Worm (Caenorhabditis elegans) whole organism, late embryonic: ENCODE measurements around the gene C29G2.6.

Experiments used
- C38D4.7 ChIP-seq: fragments of 200-800 bp; sonication (Bioruptor generic); optimal IDR thresholded peaks from 2 replicates; lab custom pipeline; 2018; ENCODE audit warnings: mild to moderate bottlenecking, missing genetic modification characterization, moderate library complexity, missing compliant biosample characterization
- K02D7.2 ChIP-seq: sonication (generic microtip); optimal IDR thresholded peaks from 2 replicates; lab custom pipeline; 2017; ENCODE audit warnings: mild to moderate bottlenecking, missing genetic modification characterization, missing compliant biosample characterization
- K09A11.1 ChIP-seq: sonication (generic microtip); optimal IDR thresholded peaks from 2 replicates; lab custom pipeline; 2017; ENCODE audit warnings: antibody characterized with exemption, mild to moderate bottlenecking, missing genetic modification characterization, missing compliant biosample characterization; ENCODE audit not compliant: insufficient read depth
- ama-1 ChIP-seq: fragments of 150-350 bp; optimal IDR thresholded peaks from 2 replicates; lab custom pipeline; 2014
- ceh-18 ChIP-seq: sonication (generic microtip); optimal IDR thresholded peaks from 2 replicates; lab custom pipeline; 2016; ENCODE audit warnings: missing genetic modification characterization, missing compliant biosample characterization
- ceh-24 ChIP-seq: sonication (generic microtip); optimal IDR thresholded peaks from 2 replicates; lab custom pipeline; 2016; ENCODE audit warnings: mild to moderate bottlenecking, missing genetic modification characterization, missing compliant biosample characterization
- ceh-30 ChIP-seq: fragments of 150-350 bp; optimal IDR thresholded peaks from 2 replicates; lab custom pipeline; 2014; ENCODE audit warnings: missing biosample characterization, missing genetic modification characterization
- ceh-31 ChIP-seq: sonication (generic microtip); optimal IDR thresholded peaks from 2 replicates; lab custom pipeline; 2016; ENCODE audit warnings: missing genetic modification characterization, missing compliant biosample characterization
- ceh-9 ChIP-seq: sonication (generic microtip); optimal IDR thresholded peaks from 2 replicates; lab custom pipeline; 2016; ENCODE audit warnings: mild to moderate bottlenecking, missing genetic modification characterization, inconsistent platforms, missing compliant biosample characterization
- dmd-4 ChIP-seq: sonication (generic microtip); optimal IDR thresholded peaks from 2 replicates; lab custom pipeline; 2016; ENCODE audit warnings: borderline replicate concordance, missing genetic modification characterization, missing compliant biosample characterization
- elt-2 ChIP-seq: sonication (generic microtip); optimal IDR thresholded peaks from 2 replicates; lab custom pipeline; 2016; ENCODE audit warnings: missing genetic modification reagents, missing genetic modification characterization, missing compliant biosample characterization
- ets-4 ChIP-seq: sonication (generic microtip); optimal IDR thresholded peaks from 2 replicates; lab custom pipeline; 2016; ENCODE audit warnings: missing genetic modification characterization, missing compliant biosample characterization
- fax-1 ChIP-seq: sonication (generic microtip); optimal IDR thresholded peaks from 2 replicates; lab custom pipeline; 2016; ENCODE audit warnings: missing genotype, missing genetic modification characterization, missing compliant biosample characterization
- fkh-10 ChIP-seq: fragments of 150-350 bp; optimal IDR thresholded peaks from 2 replicates; lab custom pipeline; 2014; ENCODE audit warnings: missing biosample characterization, missing genetic modification reagents, missing genetic modification characterization
- fkh-6 ChIP-seq: sonication (generic microtip); optimal IDR thresholded peaks from 2 replicates; lab custom pipeline; 2016; ENCODE audit warnings: missing genetic modification characterization, missing compliant biosample characterization
- hlh-15 ChIP-seq: sonication (generic microtip); optimal IDR thresholded peaks from 2 replicates; lab custom pipeline; 2016; ENCODE audit warnings: missing genetic modification characterization, missing compliant biosample characterization
- hlh-30 ChIP-seq: sonication (generic microtip); optimal IDR thresholded peaks from 2 replicates; lab custom pipeline; 2017; ENCODE audit warnings: antibody characterized with exemption, missing genetic modification characterization, missing compliant biosample characterization; ENCODE audit not compliant: insufficient read depth
- hlh-8 ChIP-seq: sonication (generic microtip); optimal IDR thresholded peaks from 2 replicates; lab custom pipeline; 2016; ENCODE audit warnings: missing genotype, missing genetic modification characterization, missing compliant biosample characterization
- lim-6 ChIP-seq: sonication (generic microtip); optimal IDR thresholded peaks from 2 replicates; lab custom pipeline; 2016; ENCODE audit warnings: missing genetic modification characterization, missing compliant biosample characterization
- mec-3 ChIP-seq: sonication (generic microtip); optimal IDR thresholded peaks from 2 replicates; lab custom pipeline; 2016; ENCODE audit warnings: borderline replicate concordance, missing genetic modification characterization, missing compliant biosample characterization
- nhr-11 ChIP-seq: fragments of 150-350 bp; optimal IDR thresholded peaks from 2 replicates; lab custom pipeline; 2014; ENCODE audit warnings: missing biosample characterization, missing genetic modification characterization
- npax-4 ChIP-seq: sonication (generic microtip); optimal IDR thresholded peaks from 2 replicates; lab custom pipeline; 2016; ENCODE audit warnings: missing genetic modification characterization, missing compliant biosample characterization
- pat-9 ChIP-seq: fragments of 200-800 bp; sonication (Bioruptor generic); optimal IDR thresholded peaks from 2 replicates; lab custom pipeline; 2018; ENCODE audit warnings: mild to moderate bottlenecking, missing genetic modification characterization, moderate library complexity, missing compliant biosample characterization
- pax-1 ChIP-seq: fragments of 150-350 bp; optimal IDR thresholded peaks from 2 replicates; lab custom pipeline; 2014; ENCODE audit warnings: missing biosample characterization, missing genetic modification characterization
- pha-2 ChIP-seq: sonication (generic microtip); optimal IDR thresholded peaks from 2 replicates; lab custom pipeline; 2017; ENCODE audit warnings: mild to moderate bottlenecking, missing genetic modification characterization, missing compliant biosample characterization
- ref-2 ChIP-seq: sonication (generic microtip); optimal IDR thresholded peaks from 2 replicates; lab custom pipeline; 2016; ENCODE audit warnings: missing genetic modification characterization, missing compliant biosample characterization
- sdc-2 ChIP-seq: sonication (generic microtip); optimal IDR thresholded peaks from 2 replicates; lab custom pipeline; 2016; ENCODE audit warnings: missing genotype, missing genetic modification characterization, missing compliant biosample characterization
- sox-2 ChIP-seq: fragments of 200-800 bp; sonication (Bioruptor generic); IDR thresholded peaks from 2 replicates; pipeline ENCODE4 v1.3.6; 2022; ENCODE audit warnings: missing genetic modification reagents, missing genetic modification characterization, missing compliant biosample characterization
- sox-4 ChIP-seq: sonication (generic microtip); optimal IDR thresholded peaks from 2 replicates; lab custom pipeline; 2017; ENCODE audit warnings: mild to moderate bottlenecking, missing genetic modification characterization, inconsistent platforms, missing compliant biosample characterization
- syd-9 ChIP-seq: sonication (generic microtip); optimal IDR thresholded peaks from 2 replicates; lab custom pipeline; 2016; ENCODE audit warnings: mild to moderate bottlenecking, missing genetic modification characterization, moderate library complexity, missing compliant biosample characterization
- tbx-2 ChIP-seq: sonication (generic microtip); optimal IDR thresholded peaks from 2 replicates; lab custom pipeline; 2016; ENCODE audit warnings: missing genetic modification characterization, missing compliant biosample characterization
- ttx-3 ChIP-seq: sonication (generic microtip); optimal IDR thresholded peaks from 2 replicates; lab custom pipeline; 2016; ENCODE audit warnings: missing genetic modification reagents, missing genetic modification characterization, missing compliant biosample characterization
- unc-3 ChIP-seq, 2 experiments: fragments of 200-800 bp in 1 of 2; sonication (Bioruptor generic) in 1 of 2; sonication (generic microtip) in 1 of 2; conservative IDR thresholded peaks in 1 of 2; optimal IDR thresholded peaks in 1 of 2; 2 replicates each; pipeline versions ENCODE4 v1.3.6 to Lab custom; 2016 to 2022; ENCODE audit warnings: missing compliant biosample characterization in 2 of 2, missing genetic modification characterization in 2 of 2, missing genetic modification reagents in 1 of 2
- unc-42 ChIP-seq: sonication (generic microtip); optimal IDR thresholded peaks from 2 replicates; lab custom pipeline; 2016; ENCODE audit warnings: missing genotype, missing genetic modification characterization, missing compliant biosample characterization
- unc-55 ChIP-seq: sonication (generic microtip); optimal IDR thresholded peaks from 2 replicates; lab custom pipeline; 2017; ENCODE audit warnings: missing biosample characterization, missing genetic modification reagents, missing genetic modification characterization

The C29G2.6 gene

DNA sequence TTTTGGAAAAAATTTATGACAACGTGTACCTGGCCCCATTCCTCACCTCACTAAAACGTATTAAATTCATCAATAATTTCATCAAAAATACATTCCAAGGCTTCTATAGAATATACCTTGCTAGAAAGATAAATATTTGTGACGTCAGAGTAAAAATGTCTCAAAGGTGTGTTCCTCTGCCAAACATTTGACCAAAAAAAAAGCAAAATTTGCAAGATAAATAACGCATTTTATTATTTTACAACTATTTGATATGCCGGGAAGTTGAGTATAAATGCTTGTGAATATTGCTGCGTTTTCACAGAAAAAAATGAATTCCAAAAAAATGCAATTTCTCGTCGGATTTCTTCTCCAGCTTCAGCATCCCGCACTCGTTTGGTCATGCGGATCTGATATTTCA lies 5.1 kb downstream of the C29G2.6 start, which contains the start of gene C29G2.3:
Gene C29G2.3 (plus strand): TSS at position 301 of the 400 bp plus-strand sequence.
- TF ChIP-seq hlh-8 (tag; lab: Kevin White, UChicago) (no peak), ceh-18 (no peak), sox-4 (tag; lab: Kevin White, UChicago) (no peak), unc-3 (GFP tag; conservative IDR thresholded peaks at IDR 0.05; lab: Robert Waterston, UW) (no peak), unc-3 (tag; optimal IDR thresholded peaks at IDR 0.05; lab: Kevin White, UChicago) (no peak), ceh-24 (tag; lab: Kevin White, UChicago) (no peak), pax-1 (tag; lab: Kevin White, UChicago) (no peak), pha-2 (no peak), fkh-6 (tag; lab: Kevin White, UChicago) (no peak), ets-4 (tag; lab: Kevin White, UChicago) (no peak), mec-3 (tag; lab: Kevin White, UChicago) (no peak), nhr-11 (tag; lab: Kevin White, UChicago) (no peak), ttx-3 (tag; lab: Kevin White, UChicago) (no peak), tbx-2 (tag; lab: Kevin White, UChicago) (no peak), sdc-2 (no peak), unc-55 (GFP tag; lab: Kevin White, UChicago) (no peak)

DNA sequence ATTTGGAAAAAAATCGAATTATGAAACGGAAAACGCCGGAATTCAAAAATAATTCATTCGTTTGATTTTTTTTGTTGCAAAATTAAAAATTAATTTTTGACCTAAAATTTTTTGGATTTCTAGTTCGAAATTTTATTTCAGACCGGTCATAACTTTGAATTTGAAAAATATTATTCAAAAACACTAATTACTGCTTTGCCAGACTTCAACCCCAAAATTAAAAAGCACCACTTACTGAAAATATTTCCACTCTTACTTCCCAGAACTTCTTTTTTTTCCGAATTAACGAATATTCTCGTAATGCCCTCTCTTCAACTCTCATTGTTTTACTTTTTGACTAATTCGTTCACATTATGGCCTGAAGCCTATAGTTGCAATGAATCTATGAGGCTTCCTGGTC lies 8.1 kb downstream of the C29G2.6 start, which contains the start of gene srt-4:
Gene srt-4 (plus strand): TSS at position 301 of the 400 bp plus-strand sequence.
- TF ChIP-seq fkh-10 = no peak
- no peak for TF ChIP-seq ceh-9 (tag; lab: Kevin White, UChicago)
- no peak for TF ChIP-seq tbx-2 (tag; lab: Kevin White, UChicago)
- no peak for TF ChIP-seq ref-2
- TF ChIP-seq sdc-2 = no peak
- no peak for TF ChIP-seq C38D4.7 (GFP tag; lab: Kevin White, UChicago)
- no peak for TF ChIP-seq npax-4 (tag; lab: Kevin White, UChicago)
- no peak for TF ChIP-seq fax-1
- no peak for TF ChIP-seq ceh-24 (tag; lab: Kevin White, UChicago)
- no peak for TF ChIP-seq pat-9 (tag; lab: Kevin White, UChicago)
- no peak for TF ChIP-seq syd-9 (tag; lab: Kevin White, UChicago)
- TF ChIP-seq sox-2 = no peak
- TF ChIP-seq ama-1 (lab: Kevin White, UChicago) = no peak
- no peak for TF ChIP-seq K09A11.1
- TF ChIP-seq ceh-31 (tag; lab: Kevin White, UChicago) = no peak
- TF ChIP-seq ceh-30 (tag; lab: Kevin White, UChicago) = no peak
- no peak for TF ChIP-seq lim-6
- TF ChIP-seq dmd-4 (tag; lab: Kevin White, UChicago) = no peak
- no peak for TF ChIP-seq hlh-30
- TF ChIP-seq unc-42 (tag; lab: Kevin White, UChicago) = no peak

DNA sequence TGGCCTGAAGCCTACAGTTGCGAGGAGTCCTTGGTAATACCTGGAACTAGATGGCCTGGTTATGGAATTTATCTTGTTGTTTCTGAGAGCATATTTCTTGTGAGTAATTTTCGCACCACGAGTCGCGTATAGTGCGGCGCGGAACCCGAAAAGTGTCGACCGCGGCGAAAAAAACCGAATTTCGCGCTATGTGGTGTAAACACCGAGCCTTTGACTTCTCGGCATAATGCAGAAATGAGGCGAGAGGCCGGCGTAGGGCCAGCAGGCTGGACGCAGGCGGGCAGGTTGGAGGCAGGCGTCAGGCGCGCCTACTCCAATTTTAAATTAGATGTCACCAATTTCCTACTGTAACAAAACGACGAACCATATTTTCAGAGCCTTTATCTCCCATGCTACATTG lies 10.0 kb downstream of the C29G2.6 start:
- no peak for TF ChIP-seq hlh-30

DNA sequence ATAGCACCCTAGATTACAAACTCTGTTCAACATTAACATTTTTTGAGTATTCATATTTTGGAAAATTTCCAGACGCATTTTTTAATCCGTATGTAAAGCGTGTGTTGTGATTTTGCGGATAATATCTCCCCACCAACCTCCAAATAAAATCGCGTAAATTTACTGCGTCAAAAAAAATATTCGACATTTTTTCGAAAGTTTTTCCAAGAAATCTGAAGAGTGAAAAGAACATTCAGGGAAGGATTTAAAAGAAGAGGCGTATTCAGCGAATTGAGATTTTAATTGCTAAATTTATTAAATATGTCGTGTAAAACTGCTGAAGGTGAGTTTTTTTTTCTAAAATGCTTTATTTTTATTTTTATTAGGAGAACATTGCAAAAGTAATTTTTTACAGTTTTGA lies 11.8 kb downstream of the C29G2.6 start, which contains the start of gene nhr-290:
Gene nhr-290 (plus strand): TSS at position 301 of the 400 bp plus-strand sequence.
- TF ChIP-seq unc-55 (GFP tag; lab: Kevin White, UChicago) (no peak), syd-9 (tag; lab: Kevin White, UChicago) (no peak), ceh-24 (tag; lab: Kevin White, UChicago) (no peak), hlh-15 (tag; lab: Kevin White, UChicago) (no peak), nhr-11 (tag; lab: Kevin White, UChicago) (no peak), K02D7.2 (tag; lab: Kevin White, UChicago) (no peak), elt-2 (no peak), ttx-3 (tag; lab: Kevin White, UChicago) (no peak)
